Worm (Caenorhabditis elegans): ENCODE results near the gene clec-247.

DNA sequence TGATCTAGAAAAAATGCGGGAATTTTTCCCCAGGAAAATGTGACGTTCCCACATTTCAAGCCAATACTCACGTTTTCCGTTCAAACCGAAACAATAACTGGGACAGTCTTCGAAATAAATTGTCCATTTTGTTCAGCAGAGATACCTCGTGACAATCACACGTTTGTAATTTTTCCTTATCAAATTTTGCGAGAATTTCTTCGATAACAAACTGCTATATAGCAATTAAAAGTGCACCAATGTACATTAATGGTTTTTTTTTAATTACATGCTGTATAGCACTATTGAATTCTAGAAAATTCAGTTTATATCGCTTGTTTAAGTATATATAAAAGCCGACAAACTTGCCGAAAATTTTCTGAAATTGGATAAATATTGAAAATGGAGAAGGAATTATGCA is 16.5 kb upstream of the clec-247 start, which contains the start of gene R10E8.6:
- TF ChIP-seq fos-1 (tag; optimal IDR thresholded peaks at IDR 0.05), result no peak
- TF ChIP-seq lir-3 (tag; optimal IDR thresholded peaks at IDR 0.05), result no peak
- TF ChIP-seq unc-130 (GFP tag; optimal IDR thresholded peaks at IDR 0.05), result no peak
